Worm (Caenorhabditis elegans): ENCODE data around the gene K02E11.4.

ce11 chrV:14279777-14280176 lies 31.9 kb upstream of the K02E11.4 start, which contains the start of gene srt-33:
- TF ChIP-seq him-1 (tag; optimal IDR thresholded peaks at IDR 0.05) = no peak
- no peak for TF ChIP-seq dao-5 (tag; optimal IDR thresholded peaks at IDR 0.05)

All from whole organism, L4/young adult.